Fruit fly (Drosophila melanogaster) whole organism, embryonic: ENCODE measurements around the gene CG32939.

Source experiments
- Asciz ChIP-seq: fragments of 200-800 bp; sonication (Bioruptor generic); optimal IDR thresholded peaks from 2 replicates; lab custom pipeline; 2017; ENCODE audit warnings: missing biosample characterization, mild to moderate bottlenecking, missing genetic modification characterization, missing genetic modification reagents
- CG10267 ChIP-seq: fragments of 200-800 bp; sonication (Bioruptor generic); optimal IDR thresholded peaks from 2 replicates; lab custom pipeline; 2018; ENCODE audit warnings: missing biosample characterization, mild to moderate bottlenecking, missing genetic modification characterization, moderate library complexity
- CG10321 ChIP-seq: fragments of 200-800 bp; sonication (Bioruptor generic); IDR thresholded peaks from 2 replicates; pipeline ENCODE4 v1.3.6; 2022; ENCODE audit warnings: missing biosample characterization, missing genetic modification characterization
- CG10979 ChIP-seq: fragments of 200-800 bp; sonication (Bioruptor generic); optimal IDR thresholded peaks from 2 replicates; lab custom pipeline; 2018; ENCODE audit warnings: missing biosample characterization, mild to moderate bottlenecking, missing genetic modification characterization, moderate library complexity
- CG11085 ChIP-seq: fragments of 200-800 bp; sonication (Bioruptor generic); IDR thresholded peaks from 2 replicates; pipeline ENCODE4 v1.3.6; 2022; ENCODE audit warnings: missing biosample characterization, missing genetic modification characterization
- CG11723 ChIP-seq: fragments of 200-800 bp; sonication (Bioruptor generic); optimal IDR thresholded peaks from 2 replicates; lab custom pipeline; 2017; ENCODE audit warnings: missing biosample characterization, mild to moderate bottlenecking, missing genetic modification characterization
- CG13894 ChIP-seq: fragments of 200-800 bp; sonication (Bioruptor generic); optimal IDR thresholded peaks from 3 replicates; lab custom pipeline; 2018; ENCODE audit warnings: missing biosample characterization, mild to moderate bottlenecking, missing genetic modification characterization, moderate library complexity
- CG14965 ChIP-seq: fragments of 200-800 bp; sonication (Bioruptor generic); optimal IDR thresholded peaks from 2 replicates; lab custom pipeline; 2016; ENCODE audit warnings: missing biosample characterization, missing genetic modification characterization, borderline replicate concordance
- CG17186 ChIP-seq: fragments of 200-800 bp; sonication (Bioruptor generic); optimal IDR thresholded peaks from 3 replicates; lab custom pipeline; 2017; ENCODE audit warnings: missing biosample characterization, missing genetic modification reagents, missing genetic modification characterization
- CG18011 ChIP-seq: fragments of 200-800 bp; sonication (Bioruptor generic); optimal IDR thresholded peaks from 2 replicates; lab custom pipeline; 2017; ENCODE audit warnings: missing biosample characterization, missing genetic modification characterization, mild to moderate bottlenecking, moderate library complexity, missing genotype
- CG18476 ChIP-seq: fragments of 200-800 bp; sonication (Bioruptor generic); optimal IDR thresholded peaks from 2 replicates; lab custom pipeline; 2016; ENCODE audit warnings: missing biosample characterization, mild to moderate bottlenecking, missing genetic modification characterization
- CG2199 ChIP-seq: fragments of 200-800 bp; sonication (Bioruptor generic); IDR thresholded peaks from 3 replicates; pipeline ENCODE4 v1.3.6; 2022; ENCODE audit warnings: missing biosample characterization, missing genetic modification characterization
- CG30431 ChIP-seq: fragments of 200-800 bp; sonication (Bioruptor generic); optimal IDR thresholded peaks from 2 replicates; lab custom pipeline; 2017; ENCODE audit warnings: missing biosample characterization, missing genetic modification characterization
- CG31224 ChIP-seq: fragments of 200-800 bp; sonication (Bioruptor generic); IDR thresholded peaks from 2 replicates; pipeline ENCODE4 v1.3.6; 2022; ENCODE audit warnings: missing biosample characterization, missing genetic modification characterization
- CG3995 ChIP-seq: fragments of 200-800 bp; sonication (Bioruptor generic); optimal IDR thresholded peaks from 3 replicates; lab custom pipeline; 2016; ENCODE audit warnings: missing biosample characterization, missing genetic modification characterization
- CG4360 ChIP-seq: fragments of 200-800 bp; sonication (Bioruptor generic); IDR thresholded peaks from 2 replicates; pipeline ENCODE4 v1.3.6; 2022; ENCODE audit warnings: missing biosample characterization, missing genetic modification characterization
- CG4707 ChIP-seq: fragments of 200-800 bp; sonication (Bioruptor generic); optimal IDR thresholded peaks from 2 replicates; lab custom pipeline; 2018; ENCODE audit warnings: missing biosample characterization, mild to moderate bottlenecking, missing genetic modification characterization, moderate library complexity
- CG4730 ChIP-seq: fragments of 200-800 bp; sonication (Bioruptor generic); IDR thresholded peaks from 2 replicates; pipeline ENCODE4 v1.3.6; 2022; ENCODE audit warnings: missing biosample characterization, missing genetic modification characterization
- CG5245 ChIP-seq: fragments of 200-800 bp; sonication (Bioruptor generic); optimal IDR thresholded peaks from 3 replicates; lab custom pipeline; 2016; ENCODE audit warnings: missing biosample characterization, missing genetic modification characterization
- CG7556 ChIP-seq: fragments of 200-800 bp; sonication (Bioruptor generic); optimal IDR thresholded peaks from 2 replicates; lab custom pipeline; 2017; ENCODE audit warnings: missing biosample characterization, mild to moderate bottlenecking, missing genetic modification characterization
- CG9876 ChIP-seq: fragments of 200-800 bp; sonication (Bioruptor generic); optimal IDR thresholded peaks from 2 replicates; lab custom pipeline; 2016; ENCODE audit warnings: missing biosample characterization, missing genetic modification characterization
- D ChIP-seq, 2 experiments: fragments of 200-800 bp in 1 of 2; fragments of >200 bp in 1 of 2; sonication (Bioruptor generic) in 1 of 2; optimal IDR thresholded peaks; 2 replicates in 1 of 2; 3 replicates in 1 of 2; lab custom pipeline; 2017; ENCODE audit warnings: mild to moderate bottlenecking in 1 of 2, missing biosample characterization in 1 of 2, missing genetic modification characterization in 1 of 2, missing genetic modification reagents in 1 of 2
- Doc2 ChIP-seq: fragments of 200-800 bp; sonication (Bioruptor generic); IDR thresholded peaks from 2 replicates; pipeline ENCODE4 v1.3.6; 2022; ENCODE audit warnings: missing biosample characterization, missing genetic modification characterization
- Dref ChIP-seq: fragments of 200-800 bp; sonication (Bioruptor generic); IDR thresholded peaks from 2 replicates; pipeline ENCODE4 v1.3.6; 2022; ENCODE audit warnings: missing biosample characterization, missing genetic modification characterization
- Ets97D ChIP-seq: fragments of 200-800 bp; sonication (Bioruptor generic); optimal IDR thresholded peaks from 3 replicates; lab custom pipeline; 2016; ENCODE audit warnings: missing biosample characterization, missing genetic modification characterization
- HLH54F ChIP-seq: fragments of 200-800 bp; sonication (Bioruptor generic); optimal IDR thresholded peaks from 3 replicates; lab custom pipeline; 2016; ENCODE audit warnings: missing biosample characterization, missing genetic modification characterization
- Hr78 ChIP-seq, 2 experiments: fragments of 200-800 bp in 1 of 2; fragments of >200 bp in 1 of 2; sonication (Bioruptor generic) in 1 of 2; optimal IDR thresholded peaks; 2 replicates each; lab custom pipeline; 2017 to 2019; ENCODE audit warnings: missing biosample characterization in 2 of 2, missing genetic modification characterization in 2 of 2, mild to moderate bottlenecking in 1 of 2, moderate library complexity in 1 of 2
- Hsf ChIP-seq: fragments of 200-800 bp; sonication (Bioruptor generic); optimal IDR thresholded peaks from 3 replicates; lab custom pipeline; 2016; ENCODE audit warnings: missing biosample characterization, missing genetic modification characterization
- Jarid2 ChIP-seq: fragments of 200-800 bp; sonication (Bioruptor generic); optimal IDR thresholded peaks from 3 replicates; lab custom pipeline; 2017; ENCODE audit warnings: mild to moderate bottlenecking, missing biosample characterization, missing genetic modification reagents, missing genetic modification characterization
- Mrtf ChIP-seq: fragments of 200-800 bp; sonication (Bioruptor generic); IDR thresholded peaks from 3 replicates; pipeline ENCODE4 v1.3.6; 2022; ENCODE audit warnings: missing biosample characterization, missing genetic modification characterization
- NC2β ChIP-seq: fragments of 200-800 bp; sonication (Bioruptor generic); optimal IDR thresholded peaks from 2 replicates; lab custom pipeline; 2016; ENCODE audit warnings: missing biosample characterization, missing genetic modification characterization
- Sin3A ChIP-seq: fragments of >200 bp; optimal IDR thresholded peaks from 2 replicates; lab custom pipeline; 2018
- Tbp ChIP-seq: fragments of >200 bp; optimal IDR thresholded peaks from 2 replicates; lab custom pipeline; 2018; ENCODE audit warnings: missing biosample characterization, missing genetic modification characterization
- da ChIP-seq: fragments of 200-800 bp; sonication (Bioruptor generic); optimal IDR thresholded peaks from 2 replicates; lab custom pipeline; 2016; ENCODE audit warnings: missing biosample characterization, missing genetic modification characterization
- danr ChIP-seq: fragments of 200-800 bp; sonication (Bioruptor generic); IDR thresholded peaks from 2 replicates; pipeline ENCODE4 v1.3.6; 2022; ENCODE audit warnings: missing biosample characterization, missing genetic modification characterization
- disco-r ChIP-seq: fragments of 200-800 bp; sonication (Bioruptor generic); optimal IDR thresholded peaks from 2 replicates; lab custom pipeline; 2016; ENCODE audit warnings: missing biosample characterization, missing genetic modification characterization
- esg ChIP-seq: fragments of 200-800 bp; sonication (Bioruptor generic); conservative IDR thresholded peaks from 2 replicates; pipeline ENCODE4 v1.3.6; 2022; ENCODE audit warnings: missing biosample characterization, missing genetic modification characterization
- eve ChIP-seq, 2 experiments: fragments of >200 bp; optimal IDR thresholded peaks; 2 replicates each; lab custom pipeline; 2017; ENCODE audit warnings: missing biosample characterization in 2 of 2, missing genetic modification characterization in 2 of 2
- exex ChIP-seq: fragments of 200-800 bp; sonication (Bioruptor generic); optimal IDR thresholded peaks from 4 replicates; lab custom pipeline; 2018; ENCODE audit warnings: missing biosample characterization, mild to moderate bottlenecking, missing genetic modification characterization, moderate library complexity
- fd102C ChIP-seq: fragments of 200-800 bp; sonication (Bioruptor generic); optimal IDR thresholded peaks from 2 replicates; lab custom pipeline; 2018; ENCODE audit warnings: missing biosample characterization, mild to moderate bottlenecking, missing genetic modification characterization, moderate library complexity
- gsb-n ChIP-seq: fragments of 200-800 bp; sonication (Bioruptor generic); optimal IDR thresholded peaks from 3 replicates; lab custom pipeline; 2018; ENCODE audit warnings: missing biosample characterization, mild to moderate bottlenecking, missing genetic modification characterization
- hkb ChIP-seq, 2 experiments: fragments of 200-800 bp in 1 of 2; fragments of >200 bp in 1 of 2; sonication (Bioruptor generic) in 1 of 2; IDR thresholded peaks in 1 of 2; optimal IDR thresholded peaks in 1 of 2; 2 replicates each; pipeline versions ENCODE4 v1.3.6 to Lab custom; 2017 to 2022; ENCODE audit warnings: missing biosample characterization in 1 of 2, missing genetic modification characterization in 1 of 2
- ind ChIP-seq: fragments of 200-800 bp; sonication (Bioruptor generic); optimal IDR thresholded peaks from 3 replicates; lab custom pipeline; 2016; ENCODE audit warnings: missing biosample characterization, missing genetic modification characterization
- lbe ChIP-seq: fragments of 200-800 bp; sonication (Bioruptor generic); optimal IDR thresholded peaks from 2 replicates; lab custom pipeline; 2016; ENCODE audit warnings: missing biosample characterization, mild to moderate bottlenecking, missing genetic modification characterization
- nau ChIP-seq: fragments of 200-800 bp; sonication (Bioruptor generic); optimal IDR thresholded peaks from 3 replicates; lab custom pipeline; 2017; ENCODE audit warnings: missing biosample characterization, mild to moderate bottlenecking, missing genetic modification characterization, missing genetic modification reagents
- odd ChIP-seq: fragments of 200-800 bp; sonication (Bioruptor generic); optimal IDR thresholded peaks from 2 replicates; lab custom pipeline; 2017; ENCODE audit warnings: missing biosample characterization, mild to moderate bottlenecking, missing genetic modification characterization
- psq ChIP-seq: fragments of 200-800 bp; sonication (Bioruptor generic); optimal IDR thresholded peaks from 2 replicates; lab custom pipeline; 2017; ENCODE audit warnings: missing biosample characterization, missing genetic modification characterization
- pum ChIP-seq: fragments of 200-800 bp; sonication (Bioruptor generic); optimal IDR thresholded peaks from 2 replicates; lab custom pipeline; 2016; ENCODE audit warnings: missing biosample characterization, missing genetic modification characterization
- ro ChIP-seq: fragments of 200-800 bp; sonication (Bioruptor generic); IDR thresholded peaks from 2 replicates; pipeline ENCODE4 v1.3.6; 2022; ENCODE audit warnings: missing biosample characterization, missing genetic modification characterization
- scrt ChIP-seq: fragments of 200-800 bp; sonication (Bioruptor generic); optimal IDR thresholded peaks from 2 replicates; lab custom pipeline; 2018; ENCODE audit warnings: missing biosample characterization, mild to moderate bottlenecking, missing genetic modification characterization, moderate library complexity
- zen ChIP-seq: fragments of 200-800 bp; sonication (Bioruptor generic); optimal IDR thresholded peaks from 3 replicates; lab custom pipeline; 2018; ENCODE audit warnings: missing biosample characterization, mild to moderate bottlenecking, missing genetic modification characterization, moderate library complexity

The CG32939 gene

dm6 chr3R:9702567-9702966 lies 9.7 kb downstream of the CG32939 start (continued):
- TF ChIP-seq HLH54F (GFP tag; lab: Kevin White, UChicago) (peak; percentile 84), Ets97D (GFP tag; lab: Kevin White, UChicago) (peak; percentile 69), Tbp (GFP tag; lab: Kevin White, UChicago) (no peak), CG13894 (tag; lab: Kevin White, UChicago) (peak; percentile 70), CG17186 (GFP tag; lab: Kevin White, UChicago) (peak; percentile 70), hkb (optimal IDR thresholded peaks at IDR 0.05; lab: Kevin White, UChicago) (no peak), hkb (GFP tag; IDR thresholded peaks at IDR 0.05; lab: Robert Waterston, UW) (no peak), esg (GFP tag; lab: Robert Waterston, UW) (no peak), psq (GFP tag; lab: Kevin White, UChicago) (peak; percentile 74), pum (GFP tag; lab: Kevin White, UChicago) (peak; percentile 73), fd102C (GFP tag; lab: Kevin White, UChicago) (peak; percentile 78), zen (peak; percentile 81), Sin3A (lab: Kevin White, UChicago) (no peak), CG4730 (GFP tag; lab: Robert Waterston, UW) (no peak), CG14965 (no peak), odd (peak; percentile 89), CG10321 (GFP tag; lab: Robert Waterston, UW) (no peak), CG10979 (tag; lab: Kevin White, UChicago) (peak; percentile 84), CG4707 (peak; percentile 81), ro (GFP tag; lab: Robert Waterston, UW) (no peak), CG10267 (tag; lab: Kevin White, UChicago) (peak; percentile 79), ind (GFP tag; lab: Kevin White, UChicago) (peak; percentile 92), Hsf (peak; percentile 89), Asciz (GFP tag; lab: Kevin White, UChicago) (peak; percentile 89), D (optimal IDR thresholded peaks at IDR 0.05; lab: Kevin White, UChicago) (no peak), D (GFP tag; optimal IDR thresholded peaks at IDR 0.05; lab: Kevin White, UChicago) (peak; percentile 85), Doc2 (GFP tag; lab: Robert Waterston, UW) (no peak), CG3995 (GFP tag; lab: Kevin White, UChicago) (peak; percentile 56), CG31224 (GFP tag; lab: Robert Waterston, UW) (no peak), Hr78 (GFP tag; optimal IDR thresholded peaks at IDR 0.05; lab: Kevin White, UChicago) (peak in 1 of 2 experiments; percentile 5), da (GFP tag; lab: Kevin White, UChicago) (no peak), CG18476 (GFP tag; lab: Kevin White, UChicago) (peak; percentile 85), CG18011 (peak; percentile 76), CG5245 (GFP tag; lab: Kevin White, UChicago) (peak; percentile 84), lbe (GFP tag; lab: Kevin White, UChicago) (peak; percentile 58), CG4360 (GFP tag; lab: Robert Waterston, UW) (no peak), NC2β (GFP tag; lab: Kevin White, UChicago) (peak; percentile 71), nau (GFP tag; lab: Kevin White, UChicago) (peak; percentile 90), CG11085 (GFP tag; lab: Robert Waterston, UW) (no peak), disco-r (peak; percentile 65), Mrtf (GFP tag; lab: Robert Waterston, UW) (no peak), danr (GFP tag; lab: Robert Waterston, UW) (no peak), Dref (GFP tag; lab: Robert Waterston, UW) (no peak), scrt (GFP tag; lab: Kevin White, UChicago) (peak; percentile 85), Jarid2 (GFP tag; lab: Kevin White, UChicago) (peak; percentile 76), CG2199 (GFP tag; lab: Robert Waterston, UW) (no peak), CG11723 (GFP tag; lab: Kevin White, UChicago) (peak; percentile 84), eve (GFP tag; optimal IDR thresholded peaks at IDR 0.05; lab: Kevin White, UChicago) (no peak), gsb-n (peak; percentile 79), exex (peak; percentile 65), CG7556 (GFP tag; lab: Kevin White, UChicago) (peak; percentile 82), CG30431 (peak; percentile 72), CG9876 (GFP tag; lab: Kevin White, UChicago) (peak; percentile 38)
